Fruit fly (Drosophila melanogaster) whole organism, embryonic: ENCODE data around the gene CG5938.

Experiments
- Aef1 ChIP-seq: fragments of 200-800 bp; sonication (Bioruptor generic); IDR thresholded peaks from 3 replicates; pipeline ENCODE4 v1.3.6; 2022; ENCODE audit warnings: missing biosample characterization, missing genetic modification characterization
- CG10267 ChIP-seq: fragments of 200-800 bp; sonication (Bioruptor generic); optimal IDR thresholded peaks from 2 replicates; lab custom pipeline; 2018; ENCODE audit warnings: missing biosample characterization, mild to moderate bottlenecking, missing genetic modification characterization, moderate library complexity
- CG10654 ChIP-seq: fragments of 200-800 bp; sonication (Bioruptor generic); optimal IDR thresholded peaks from 2 replicates; lab custom pipeline; 2016; ENCODE audit warnings: missing biosample characterization, missing genetic modification characterization
- CG12071 ChIP-seq: fragments of 200-800 bp; sonication (Bioruptor generic); optimal IDR thresholded peaks from 3 replicates; lab custom pipeline; 2018; ENCODE audit warnings: missing biosample characterization, mild to moderate bottlenecking, missing genetic modification characterization
- CG13287 ChIP-seq: fragments of 200-800 bp; sonication (Bioruptor generic); IDR thresholded peaks from 2 replicates; pipeline ENCODE4 v1.3.6; 2022; ENCODE audit warnings: missing biosample characterization, missing genetic modification characterization; ENCODE audit not compliant: partially characterized antibody
- CG13296 ChIP-seq: fragments of 200-800 bp; sonication (Bioruptor generic); optimal IDR thresholded peaks from 3 replicates; lab custom pipeline; 2018; ENCODE audit warnings: missing biosample characterization, mild to moderate bottlenecking, missing genetic modification characterization
- CG13424 ChIP-seq: fragments of 200-800 bp; sonication (Bioruptor generic); optimal IDR thresholded peaks from 2 replicates; lab custom pipeline; 2019; ENCODE audit warnings: missing biosample characterization, mild to moderate bottlenecking, missing genetic modification characterization, moderate library complexity
- CG13624 ChIP-seq: fragments of 200-800 bp; sonication (Bioruptor generic); optimal IDR thresholded peaks from 2 replicates; lab custom pipeline; 2016; ENCODE audit warnings: missing biosample characterization, missing genetic modification characterization
- CG15269 ChIP-seq: fragments of 200-800 bp; sonication (Bioruptor generic); optimal IDR thresholded peaks from 2 replicates; lab custom pipeline; 2018; ENCODE audit warnings: missing biosample characterization, mild to moderate bottlenecking, missing genetic modification characterization, moderate library complexity
- CG15601 ChIP-seq: fragments of 200-800 bp; sonication (Bioruptor generic); optimal IDR thresholded peaks from 3 replicates; lab custom pipeline; 2019; ENCODE audit warnings: missing biosample characterization, mild to moderate bottlenecking, missing genetic modification characterization, moderate library complexity
- CG1602 ChIP-seq: fragments of 200-800 bp; sonication (Bioruptor generic); optimal IDR thresholded peaks from 3 replicates; lab custom pipeline; 2016; ENCODE audit warnings: missing biosample characterization, missing genetic modification characterization
- CG17802 ChIP-seq: fragments of 200-800 bp; sonication (Bioruptor generic); optimal IDR thresholded peaks from 2 replicates; lab custom pipeline; 2018; ENCODE audit warnings: missing biosample characterization, mild to moderate bottlenecking, missing genetic modification characterization, moderate library complexity
- CG30403 ChIP-seq: fragments of 200-800 bp; sonication (Bioruptor generic); optimal IDR thresholded peaks from 3 replicates; lab custom pipeline; 2016; ENCODE audit warnings: missing biosample characterization, missing genetic modification characterization
- CG31224 ChIP-seq: fragments of 200-800 bp; sonication (Bioruptor generic); IDR thresholded peaks from 2 replicates; pipeline ENCODE4 v1.3.6; 2022; ENCODE audit warnings: missing biosample characterization, missing genetic modification characterization
- CG34422 ChIP-seq: fragments of 200-800 bp; sonication (Bioruptor generic); IDR thresholded peaks from 3 replicates; pipeline ENCODE4 v1.3.6; 2022; ENCODE audit warnings: missing biosample characterization, missing genetic modification characterization
- CG43689 ChIP-seq: fragments of 200-800 bp; sonication (Bioruptor generic); IDR thresholded peaks from 2 replicates; pipeline ENCODE4 v1.3.6; 2022; ENCODE audit warnings: missing biosample characterization, missing genetic modification characterization
- CG7271 ChIP-seq: fragments of 200-800 bp; sonication (Bioruptor generic); optimal IDR thresholded peaks from 2 replicates; lab custom pipeline; 2018; ENCODE audit warnings: missing biosample characterization, mild to moderate bottlenecking, missing genetic modification characterization, moderate library complexity
- CG8290 ChIP-seq, 3 experiments: fragments of 200-800 bp; sonication (Bioruptor generic); optimal IDR thresholded peaks; 2 replicates each; lab custom pipeline; 2016 to 2019; ENCODE audit warnings: missing biosample characterization in 3 of 3, missing genetic modification characterization in 3 of 3, mild to moderate bottlenecking in 2 of 3, moderate library complexity in 1 of 3
- CG9876 ChIP-seq: fragments of 200-800 bp; sonication (Bioruptor generic); optimal IDR thresholded peaks from 2 replicates; lab custom pipeline; 2016; ENCODE audit warnings: missing biosample characterization, missing genetic modification characterization
- Chrac-16 ChIP-seq: fragments of 200-800 bp; sonication (Bioruptor generic); optimal IDR thresholded peaks from 3 replicates; lab custom pipeline; 2016; ENCODE audit warnings: missing biosample characterization, missing genetic modification characterization
- CoRest ChIP-seq: fragments of 200-800 bp; sonication (Bioruptor generic); optimal IDR thresholded peaks from 3 replicates; lab custom pipeline; 2018; ENCODE audit warnings: missing biosample characterization, mild to moderate bottlenecking, missing genetic modification characterization, moderate library complexity
- Dad ChIP-seq: fragments of 200-800 bp; sonication (Bioruptor generic); optimal IDR thresholded peaks from 3 replicates; lab custom pipeline; 2016; ENCODE audit warnings: missing biosample characterization, missing genetic modification characterization
- Dbx ChIP-seq: fragments of 200-800 bp; sonication (Bioruptor generic); IDR thresholded peaks from 3 replicates; pipeline ENCODE4 v1.3.6; 2022; ENCODE audit warnings: missing biosample characterization, missing genetic modification characterization
- Dek ChIP-seq: fragments of 200-800 bp; sonication (Bioruptor generic); optimal IDR thresholded peaks from 3 replicates; lab custom pipeline; 2019; ENCODE audit warnings: missing biosample characterization, mild to moderate bottlenecking, missing genetic modification characterization, moderate library complexity
- Dp ChIP-seq: fragments of 200-800 bp; sonication (Bioruptor generic); optimal IDR thresholded peaks from 2 replicates; lab custom pipeline; 2018; ENCODE audit warnings: missing biosample characterization, mild to moderate bottlenecking, missing genetic modification characterization, moderate library complexity
- Dref ChIP-seq: fragments of 200-800 bp; sonication (Bioruptor generic); IDR thresholded peaks from 2 replicates; pipeline ENCODE4 v1.3.6; 2022; ENCODE audit warnings: missing biosample characterization, missing genetic modification characterization
- Ets65A ChIP-seq: fragments of 200-800 bp; sonication (Bioruptor generic); peaks from one replicate; lab custom pipeline; 2016; ENCODE audit warnings: missing biosample characterization, missing genetic modification characterization
- GATAe ChIP-seq: fragments of 200-800 bp; sonication (Bioruptor generic); conservative IDR thresholded peaks from 2 replicates; pipeline ENCODE4 v1.3.6; 2022; ENCODE audit warnings: missing biosample characterization, missing genetic modification characterization
- Tbp ChIP-seq: fragments of >200 bp; optimal IDR thresholded peaks from 2 replicates; lab custom pipeline; 2018; ENCODE audit warnings: missing biosample characterization, missing genetic modification characterization
- ac ChIP-seq: fragments of 200-800 bp; sonication (Bioruptor generic); optimal IDR thresholded peaks from 3 replicates; lab custom pipeline; 2017; ENCODE audit warnings: missing biosample characterization, mild to moderate bottlenecking, missing genetic modification characterization
- chif ChIP-seq, 2 experiments: fragments of 200-800 bp; sonication (Bioruptor generic); optimal IDR thresholded peaks; 3 replicates each; lab custom pipeline; 2016; ENCODE audit warnings: missing biosample characterization in 2 of 2, missing genetic modification characterization in 2 of 2
- dmrt99B ChIP-seq: fragments of 200-800 bp; sonication (Bioruptor generic); optimal IDR thresholded peaks from 2 replicates; lab custom pipeline; 2018; ENCODE audit warnings: missing biosample characterization, mild to moderate bottlenecking, missing genetic modification characterization, moderate library complexity
- dysf ChIP-seq: fragments of 200-800 bp; sonication (Bioruptor generic); IDR thresholded peaks from 3 replicates; pipeline ENCODE4 v1.3.6; 2022; ENCODE audit warnings: missing biosample characterization, missing genetic modification characterization
- fd3F ChIP-seq: fragments of 200-800 bp; sonication (Bioruptor generic); optimal IDR thresholded peaks from 2 replicates; lab custom pipeline; 2018; ENCODE audit warnings: missing biosample characterization, mild to moderate bottlenecking, missing genetic modification characterization, moderate library complexity
- gcm2 ChIP-seq: fragments of 200-800 bp; sonication (Bioruptor generic); optimal IDR thresholded peaks from 2 replicates; lab custom pipeline; 2016; ENCODE audit warnings: missing biosample characterization, missing genetic modification characterization
- gfzf ChIP-seq: fragments of 200-800 bp; sonication (Bioruptor generic); optimal IDR thresholded peaks from 2 replicates; lab custom pipeline; 2016; ENCODE audit warnings: missing biosample characterization, mild to moderate bottlenecking, missing genetic modification characterization, moderate library complexity
- gt ChIP-seq: fragments of 200-800 bp; sonication (Bioruptor generic); IDR thresholded peaks from 2 replicates; pipeline ENCODE4 v1.3.6; 2022; ENCODE audit warnings: missing biosample characterization, missing genetic modification characterization
- ken ChIP-seq: fragments of 200-800 bp; sonication (Bioruptor generic); IDR thresholded peaks from 3 replicates; pipeline ENCODE4 v1.3.6; 2022; ENCODE audit warnings: missing biosample characterization, missing genetic modification characterization
- klu ChIP-seq: fragments of 200-800 bp; sonication (Bioruptor generic); IDR thresholded peaks from 2 replicates; pipeline ENCODE4 v1.3.6; 2022; ENCODE audit warnings: missing biosample characterization, missing genetic modification characterization
- lilli ChIP-seq: fragments of 200-800 bp; sonication (Bioruptor generic); optimal IDR thresholded peaks from 3 replicates; lab custom pipeline; 2016; ENCODE audit warnings: missing biosample characterization, missing genetic modification characterization
- oc ChIP-seq: fragments of 200-800 bp; sonication (Bioruptor generic); optimal IDR thresholded peaks from 2 replicates; lab custom pipeline; 2018; ENCODE audit warnings: missing biosample characterization, mild to moderate bottlenecking, missing genetic modification characterization, moderate library complexity
- otp ChIP-seq: fragments of 200-800 bp; sonication (Bioruptor generic); IDR thresholded peaks from 3 replicates; pipeline ENCODE4, ENCODE4 v1.3.6; 2022; ENCODE audit warnings: missing biosample characterization, missing genetic modification characterization
- p53 ChIP-seq: fragments of 200-800 bp; sonication (Bioruptor generic); optimal IDR thresholded peaks from 2 replicates; lab custom pipeline; 2016; ENCODE audit warnings: missing biosample characterization, missing genetic modification characterization
- peb ChIP-seq: fragments of 200-800 bp; sonication (Bioruptor generic); IDR thresholded peaks from 2 replicates; pipeline ENCODE4 v1.3.6; 2022; ENCODE audit warnings: missing biosample characterization, missing genetic modification characterization
- rib ChIP-seq: fragments of 200-800 bp; sonication (Bioruptor generic); IDR thresholded peaks from 2 replicates; pipeline ENCODE4 v1.3.6; 2022; ENCODE audit warnings: missing biosample characterization, missing genetic modification characterization
- sens ChIP-seq: fragments of 200-800 bp; sonication (Bioruptor generic); peaks from one replicate; lab custom pipeline; 2016; ENCODE audit warnings: missing biosample characterization, missing genetic modification characterization
- shn ChIP-seq: fragments of 200-800 bp; sonication (Bioruptor generic); optimal IDR thresholded peaks from 3 replicates; lab custom pipeline; 2016; ENCODE audit warnings: missing biosample characterization, missing genetic modification characterization
- slp2 ChIP-seq: fragments of 200-800 bp; sonication (Bioruptor generic); optimal IDR thresholded peaks from 2 replicates; lab custom pipeline; 2016; ENCODE audit warnings: missing biosample characterization, missing genetic modification characterization
- tin ChIP-seq: fragments of 200-800 bp; sonication (Bioruptor generic); optimal IDR thresholded peaks from 3 replicates; lab custom pipeline; 2016; ENCODE audit warnings: missing biosample characterization, missing genetic modification characterization
- wor ChIP-seq: fragments of 200-800 bp; sonication (Bioruptor generic); IDR thresholded peaks from 2 replicates; pipeline ENCODE4 v1.3.6; 2022; ENCODE audit warnings: missing biosample characterization, missing genetic modification characterization
- yki ChIP-seq: fragments of >200 bp; optimal IDR thresholded peaks from 3 replicates; lab custom pipeline; 2018
- zfh2 ChIP-seq: fragments of 200-800 bp; sonication (Bioruptor generic); optimal IDR thresholded peaks from 2 replicates; lab custom pipeline; 2016; ENCODE audit warnings: missing biosample characterization, missing genetic modification characterization

Gene CG5938

DNA sequence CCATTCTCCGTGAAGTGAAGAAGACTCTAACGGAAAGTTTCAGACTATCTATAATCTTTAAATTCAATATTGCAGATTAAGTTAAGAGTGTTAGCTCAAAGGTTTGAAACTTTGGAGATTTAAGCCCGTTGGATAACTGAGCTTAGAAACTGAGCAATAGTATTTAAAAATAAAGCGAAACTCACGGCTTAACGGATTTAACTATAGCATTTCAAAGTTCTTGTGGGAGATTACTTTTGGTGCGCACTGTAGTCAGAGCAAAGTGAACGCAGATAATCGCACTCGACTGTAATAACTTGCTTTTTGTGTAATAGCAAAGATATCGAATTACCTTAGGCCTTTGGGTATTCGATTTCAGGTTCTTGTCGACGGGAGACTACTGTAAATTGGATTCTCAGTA is 7.7 kb downstream of the CG5938 start, which contains the start of gene mrt (continued):
- TF ChIP-seq Ets65A: peak; percentile 94
- peak; percentile 54 for TF ChIP-seq fd3F (GFP tag; lab: Kevin White, UChicago)
- peak; percentile 43 for TF ChIP-seq CG13424 (tag; lab: Kevin White, UChicago)
- no peak for TF ChIP-seq CG7271 (tag; lab: Kevin White, UChicago)
- no peak for TF ChIP-seq Dp (GFP tag; lab: Kevin White, UChicago)
- peak; percentile 70 for TF ChIP-seq Dbx (GFP tag; lab: Robert Waterston, UW)
- TF ChIP-seq Chrac-16: peak; percentile 47
- no peak for TF ChIP-seq ken (GFP tag; lab: Robert Waterston, UW)
- no peak for TF ChIP-seq p53 (GFP tag; lab: Kevin White, UChicago)
- peak; percentile 46 for TF ChIP-seq shn
- TF ChIP-seq tin (GFP tag; lab: Kevin White, UChicago): peak; percentile 39
- TF ChIP-seq yki: no peak
- TF ChIP-seq CG1602 (GFP tag; lab: Kevin White, UChicago): peak; percentile 29
- TF ChIP-seq CG43689: 0 out of 2 replicates have a peak, but pooled peaks have one; percentile 9
- TF ChIP-seq Dek (tag; lab: Kevin White, UChicago): peak; percentile 66
- peak; percentile 17 for TF ChIP-seq CG9876 (GFP tag; lab: Kevin White, UChicago)
- no peak; the same call in 1 of the 2 replicates for TF ChIP-seq CG31224 (GFP tag; lab: Robert Waterston, UW)
- no peak for TF ChIP-seq gcm2 (GFP tag; lab: Kevin White, UChicago)
- no peak for TF ChIP-seq Tbp (GFP tag; lab: Kevin White, UChicago)
- no peak for TF ChIP-seq peb (GFP tag; lab: Robert Waterston, UW)
- peak; percentile 40 for TF ChIP-seq CG17802 (tag; lab: Kevin White, UChicago)
- TF ChIP-seq sens: peak; percentile 95
- TF ChIP-seq CG10654: peak; percentile 7
- TF ChIP-seq wor: no peak
- peak; percentile 52; the same call in 1 of the 3 replicates for TF ChIP-seq otp (GFP tag; lab: Robert Waterston, UW)
- TF ChIP-seq dmrt99B (tag; lab: Kevin White, UChicago): peak; percentile 61
- TF ChIP-seq GATAe (GFP tag; lab: Robert Waterston, UW): no peak
- TF ChIP-seq Aef1 (GFP tag; lab: Robert Waterston, UW): peak; percentile 34; the same call in 1 of the 3 replicates
- peak; percentile 52 for TF ChIP-seq CG13624 (GFP tag; lab: Kevin White, UChicago)
- TF ChIP-seq CG30403 (GFP tag; lab: Kevin White, UChicago): peak; percentile 70
- peak; percentile 21; the same call in 1 of the 3 replicates for TF ChIP-seq CG34422 (GFP tag; lab: Robert Waterston, UW)
- peak; percentile 50; the same call in 1 of the 3 replicates for TF ChIP-seq dysf (GFP tag; lab: Robert Waterston, UW)
- no peak for TF ChIP-seq CG15601 (tag; lab: Kevin White, UChicago)
- TF ChIP-seq CG8290 (GFP tag; optimal IDR thresholded peaks at IDR 0.05; lab: Kevin White, UChicago): peak; percentile 21
- peak in 1 of 2 experiments; percentile 55 for TF ChIP-seq CG8290 (tag; optimal IDR thresholded peaks at IDR 0.05; lab: Kevin White, UChicago)
- peak; percentile 35; the same call in 1 of the 2 replicates for TF ChIP-seq Dref (GFP tag; lab: Robert Waterston, UW)
- peak; percentile 19 for TF ChIP-seq slp2 (GFP tag; lab: Kevin White, UChicago)
- no peak for TF ChIP-seq ac (GFP tag; lab: Kevin White, UChicago)
- TF ChIP-seq gfzf (GFP tag; lab: Kevin White, UChicago): no peak
- TF ChIP-seq CG12071 (GFP tag; lab: Kevin White, UChicago): no peak
- no peak for TF ChIP-seq gt (GFP tag; lab: Robert Waterston, UW)
- TF ChIP-seq rib (GFP tag; lab: Robert Waterston, UW): 0 out of 2 replicates have a peak, but pooled peaks have one; percentile 9
- TF ChIP-seq CG15269 (tag; lab: Kevin White, UChicago): peak; percentile 70
- TF ChIP-seq chif (GFP tag; optimal IDR thresholded peaks at IDR 0.05; lab: Kevin White, UChicago): peak; percentile 36 to 37
- 0 out of 2 replicates have a peak, but pooled peaks have one; percentile 28 for TF ChIP-seq klu (GFP tag; lab: Robert Waterston, UW)
- peak; percentile 15 for TF ChIP-seq CG10267 (tag; lab: Kevin White, UChicago)
- no peak for TF ChIP-seq CG13296 (GFP tag; lab: Kevin White, UChicago)
- peak; percentile 36 for TF ChIP-seq Dad (GFP tag; lab: Kevin White, UChicago)
- TF ChIP-seq CoRest (tag; lab: Kevin White, UChicago): peak; percentile 60
- TF ChIP-seq zfh2 (GFP tag; lab: Kevin White, UChicago): peak; percentile 73
- peak; percentile 59 for TF ChIP-seq oc (tag; lab: Kevin White, UChicago)
- no peak for TF ChIP-seq CG13287
- TF ChIP-seq lilli (GFP tag; lab: Kevin White, UChicago): peak; percentile 83
